Worm (Caenorhabditis elegans) whole organism, L3 larva: ENCODE data around the gene srh-32.
A peak's percentile ranks its signal among the peaks of the same experiment; 100 is the strongest.

Source experiments
- R02D3.7 ChIP-seq: fragments of 150-350 bp; optimal IDR thresholded peaks from 2 replicates; lab custom pipeline; 2014; ENCODE audit warnings: missing biosample characterization, missing genetic modification characterization
- ZK546.5 ChIP-seq: sonication (generic microtip); optimal IDR thresholded peaks from 2 replicates; lab custom pipeline; 2017; ENCODE audit warnings: missing biosample characterization, missing genetic modification characterization
- aly-2 ChIP-seq: fragments of 150-350 bp; optimal IDR thresholded peaks from 2 replicates; lab custom pipeline; 2014; ENCODE audit warnings: missing biosample characterization, missing genetic modification characterization
- ama-1 ChIP-seq: fragments of 150-350 bp; optimal IDR thresholded peaks from 2 replicates; lab custom pipeline; 2018
- ceh-28 ChIP-seq: fragments of 150-350 bp; optimal IDR thresholded peaks from 2 replicates; lab custom pipeline; 2014; ENCODE audit warnings: missing biosample characterization, missing genetic modification reagents, missing genetic modification characterization
- ceh-9 ChIP-seq: sonication (generic microtip); optimal IDR thresholded peaks from 2 replicates; lab custom pipeline; 2018; ENCODE audit warnings: missing biosample characterization, missing genetic modification characterization
- daf-12 ChIP-seq: fragments of 150-350 bp; optimal IDR thresholded peaks from 2 replicates; lab custom pipeline; 2014; ENCODE audit warnings: missing biosample characterization, missing genetic modification reagents, missing genetic modification characterization
- egl-27 ChIP-seq: sonication (generic microtip); optimal IDR thresholded peaks from 4 replicates; lab custom pipeline; 2017; ENCODE audit warnings: missing biosample characterization, missing genetic modification reagents, missing genetic modification characterization
- egl-5 ChIP-seq: fragments of 150-350 bp; optimal IDR thresholded peaks from 2 replicates; lab custom pipeline; 2017; ENCODE audit warnings: missing biosample characterization, missing genetic modification reagents, missing genetic modification characterization, inconsistent platforms
- elt-1 ChIP-seq: fragments of 150-350 bp; optimal IDR thresholded peaks from 2 replicates; lab custom pipeline; 2014; ENCODE audit warnings: missing biosample characterization, missing genetic modification characterization
- elt-2 ChIP-seq: sonication (generic microtip); optimal IDR thresholded peaks from 2 replicates; lab custom pipeline; 2016; ENCODE audit warnings: missing genetic modification reagents, mild to moderate bottlenecking, missing genetic modification characterization, missing compliant biosample characterization
- elt-3 ChIP-seq, 3 experiments: fragments of 150-350 bp in 1 of 3; sonication (generic microtip) in 2 of 3; optimal IDR thresholded peaks; 2 replicates in 2 of 3; 4 replicates in 1 of 3; lab custom pipeline; 2014 to 2017; ENCODE audit warnings: missing biosample characterization in 3 of 3, missing genetic modification characterization in 3 of 3
- fkh-10 ChIP-seq: sonication (generic microtip); optimal IDR thresholded peaks from 2 replicates; lab custom pipeline; 2017; ENCODE audit warnings: missing biosample characterization, missing genetic modification reagents, missing genetic modification characterization
- fkh-2 ChIP-seq: fragments of 150-350 bp; optimal IDR thresholded peaks from 2 replicates; lab custom pipeline; 2014; ENCODE audit warnings: missing biosample characterization, missing genetic modification reagents, missing genetic modification characterization
- hmg-11 ChIP-seq: sonication (generic microtip); optimal IDR thresholded peaks from 2 replicates; lab custom pipeline; 2016; ENCODE audit warnings: missing genetic modification characterization, missing compliant biosample characterization
- jun-1 ChIP-seq: fragments of 150-350 bp; optimal IDR thresholded peaks from 2 replicates; lab custom pipeline; 2014; ENCODE audit warnings: missing biosample characterization, missing genetic modification reagents, missing genetic modification characterization
- lin-15B ChIP-seq: fragments of 150-350 bp; optimal IDR thresholded peaks from 2 replicates; lab custom pipeline; 2014; ENCODE audit warnings: missing biosample characterization, missing genetic modification characterization
- lin-39 ChIP-seq: fragments of 150-350 bp; optimal IDR thresholded peaks from 2 replicates; lab custom pipeline; 2018; ENCODE audit warnings: missing biosample characterization, missing genetic modification reagents, missing genetic modification characterization
- lsy-12 ChIP-seq: sonication (generic microtip); optimal IDR thresholded peaks from 2 replicates; lab custom pipeline; 2016; ENCODE audit warnings: mild to moderate bottlenecking, missing genetic modification characterization, missing compliant biosample characterization
- mdl-1 ChIP-seq: fragments of 150-350 bp; optimal IDR thresholded peaks from 2 replicates; lab custom pipeline; 2014; ENCODE audit warnings: missing biosample characterization, missing genetic modification characterization
- mml-1 ChIP-seq: fragments of 150-350 bp; sonication (generic microtip); optimal IDR thresholded peaks from 3 replicates; lab custom pipeline; 2014; ENCODE audit warnings: missing biosample characterization, missing genetic modification characterization
- nhr-12 ChIP-seq: fragments of 150-350 bp; optimal IDR thresholded peaks from 2 replicates; lab custom pipeline; 2014; ENCODE audit warnings: missing biosample characterization, missing genetic modification characterization
- nhr-237 ChIP-seq: fragments of 150-350 bp; optimal IDR thresholded peaks from 2 replicates; lab custom pipeline; 2014; ENCODE audit warnings: missing biosample characterization, missing genetic modification characterization
- nhr-67 ChIP-seq: fragments of 150-350 bp; optimal IDR thresholded peaks from 2 replicates; lab custom pipeline; 2014; ENCODE audit warnings: missing biosample characterization, missing genetic modification characterization
- nhr-76 ChIP-seq: fragments of 150-350 bp; sonication (generic microtip); optimal IDR thresholded peaks from 5 replicates; lab custom pipeline; 2014; ENCODE audit warnings: missing biosample characterization, missing genetic modification characterization
- nhr-77 ChIP-seq: fragments of 150-350 bp; optimal IDR thresholded peaks from 2 replicates; lab custom pipeline; 2014; ENCODE audit warnings: missing biosample characterization, missing genetic modification characterization
- pha-4 ChIP-seq: fragments of 150-350 bp; optimal IDR thresholded peaks from 2 replicates; lab custom pipeline; 2014; ENCODE audit warnings: missing biosample characterization, missing genetic modification reagents, missing genetic modification characterization
- pqm-1 ChIP-seq: fragments of 150-350 bp; optimal IDR thresholded peaks from 2 replicates; lab custom pipeline; 2017; ENCODE audit warnings: missing biosample characterization, missing genetic modification characterization, inconsistent platforms
- sea-2 ChIP-seq: fragments of 150-350 bp; sonication (generic microtip); optimal IDR thresholded peaks from 4 replicates; lab custom pipeline; 2014; ENCODE audit warnings: missing biosample characterization, missing genetic modification reagents, missing genetic modification characterization
- skn-1 ChIP-seq: fragments of 150-350 bp; optimal IDR thresholded peaks from 2 replicates; lab custom pipeline; 2014; ENCODE audit warnings: missing biosample characterization, missing genetic modification characterization
- snpc-4 ChIP-seq: fragments of 150-350 bp; optimal IDR thresholded peaks from 2 replicates; lab custom pipeline; 2014; ENCODE audit warnings: missing biosample characterization, missing genetic modification characterization
- tbx-2 ChIP-seq: sonication (generic microtip); optimal IDR thresholded peaks from 2 replicates; lab custom pipeline; 2016; ENCODE audit warnings: mild to moderate bottlenecking, missing genetic modification characterization, missing compliant biosample characterization
- zag-1 ChIP-seq: fragments of 150-350 bp; optimal IDR thresholded peaks from 2 replicates; lab custom pipeline; 2014; ENCODE audit warnings: missing biosample characterization, missing genetic modification characterization
- ztf-11 ChIP-seq: fragments of 150-350 bp; optimal IDR thresholded peaks from 2 replicates; lab custom pipeline; 2014; ENCODE audit warnings: missing biosample characterization, missing genetic modification characterization

srh-32 gene

DNA sequence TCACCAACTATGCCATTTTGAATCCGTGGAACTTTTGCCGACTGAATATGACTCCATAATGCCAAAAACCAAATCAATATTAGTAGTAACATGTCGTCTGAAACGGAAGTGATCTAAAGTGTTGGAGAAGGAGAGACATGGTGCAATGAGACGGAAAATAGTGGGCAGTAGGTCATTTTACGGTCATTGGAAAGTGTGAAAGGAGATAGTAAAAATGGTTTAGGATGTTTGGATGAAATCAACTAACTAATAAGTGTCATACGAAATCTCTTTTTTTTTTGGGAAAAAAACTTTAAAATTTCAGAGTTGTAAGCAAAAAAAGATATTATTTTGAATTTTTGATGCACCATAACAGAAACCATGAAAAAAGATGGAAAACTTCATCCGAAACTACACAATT lies 38.8 kb downstream of the srh-32 start, which contains the start of gene cutl-4:
Gene cutl-4 (minus strand): TSS at position 101 of the 400 bp plus-strand sequence.
- TF ChIP-seq lin-15B, result no peak

DNA sequence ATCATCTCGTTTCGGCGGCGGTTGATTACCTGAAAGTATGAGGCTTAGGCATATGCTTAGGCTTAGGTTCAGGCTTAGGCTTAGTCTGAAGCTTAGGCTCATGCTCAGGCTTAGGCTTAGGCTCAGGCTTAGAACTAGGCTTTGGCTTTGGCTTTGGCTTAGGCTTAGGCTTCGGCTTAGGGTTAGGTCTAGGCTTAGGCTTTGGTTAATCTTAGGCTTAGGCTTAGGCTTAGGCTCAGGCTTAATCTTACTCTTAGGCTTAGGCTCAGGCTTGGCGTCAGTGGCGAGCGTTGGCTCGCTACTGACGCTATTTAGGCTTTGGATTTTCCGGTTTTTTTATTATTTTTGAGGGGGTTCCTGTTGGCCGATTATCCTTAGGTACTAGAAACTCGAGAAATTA lies 42.8 kb downstream of the srh-32 start:
- TF ChIP-seq hmg-11 (tag; lab: Kevin White, UChicago), result no peak
- no peak for TF ChIP-seq fkh-2 (tag; lab: Kevin White, UChicago)
- no peak for TF ChIP-seq zag-1 (tag; lab: Kevin White, UChicago)
- no peak for TF ChIP-seq lin-39 (tag; lab: Kevin White, UChicago)
- TF ChIP-seq pqm-1 (tag; lab: Kevin White, UChicago), result no peak
- TF ChIP-seq, all 47 proteins: peak for 0

DNA sequence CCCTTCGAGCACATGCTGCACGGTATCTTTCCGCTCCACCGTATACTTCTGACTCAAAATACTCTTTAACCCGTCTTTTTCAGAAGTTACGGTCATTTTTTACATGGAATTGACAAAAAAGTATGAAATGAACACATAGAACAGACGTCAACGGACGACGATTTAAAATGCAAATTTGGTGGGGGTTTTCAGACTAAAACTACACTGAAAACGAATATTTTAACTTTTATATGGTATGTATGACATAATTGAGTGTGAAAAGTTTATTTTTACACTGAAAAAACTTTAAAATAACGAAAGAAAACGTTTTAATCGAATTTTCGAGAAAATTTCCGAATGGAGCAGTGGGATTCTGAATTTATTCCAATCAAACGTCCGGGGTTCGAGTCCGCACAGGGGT lies 45.9 kb downstream of the srh-32 start, which contains the start of gene twk-36:
Gene twk-36 (minus strand): TSS at position 101 of the 400 bp plus-strand sequence.
- TF ChIP-seq pqm-1 (tag; lab: Kevin White, UChicago) (no peak), ceh-9 (tag; lab: Kevin White, UChicago) (no peak), egl-27 (tag; lab: Kevin White, UChicago) (no peak), lsy-12 (no peak), fkh-2 (tag; lab: Kevin White, UChicago) (no peak), sea-2 (GFP tag; lab: Kevin White, UChicago) (no peak), R02D3.7 (tag; lab: Kevin White, UChicago) (no peak), elt-1 (no peak), lin-39 (tag; lab: Kevin White, UChicago) (no peak), nhr-76 (tag; lab: Kevin White, UChicago) (no peak), nhr-77 (tag; lab: Kevin White, UChicago) (no peak), mml-1 (tag; lab: Kevin White, UChicago) (no peak), nhr-12 (tag; lab: Kevin White, UChicago) (no peak), jun-1 (tag; lab: Kevin White, UChicago) (no peak), ceh-28 (tag; lab: Kevin White, UChicago) (no peak), mdl-1 (tag; lab: Kevin White, UChicago) (no peak), egl-5 (tag; lab: Kevin White, UChicago) (no peak), elt-2 (tag; lab: Kevin White, UChicago) (no peak), daf-12 (tag; lab: Kevin White, UChicago) (no peak), nhr-67 (tag; lab: Kevin White, UChicago) (no peak)

- TF ChIP-seq nhr-237 (tag; lab: Kevin White, UChicago) (no peak), fkh-10 (GFP tag; lab: Kevin White, UChicago) (peak; percentile 79)
Measured at ce11 chrV:17749181-17749580, 48.2 kb downstream of the srh-32 start, which contains the start of gene R12G8.1. TSS of gene R12G8.1 (minus strand) at chrV:17749243.

DNA sequence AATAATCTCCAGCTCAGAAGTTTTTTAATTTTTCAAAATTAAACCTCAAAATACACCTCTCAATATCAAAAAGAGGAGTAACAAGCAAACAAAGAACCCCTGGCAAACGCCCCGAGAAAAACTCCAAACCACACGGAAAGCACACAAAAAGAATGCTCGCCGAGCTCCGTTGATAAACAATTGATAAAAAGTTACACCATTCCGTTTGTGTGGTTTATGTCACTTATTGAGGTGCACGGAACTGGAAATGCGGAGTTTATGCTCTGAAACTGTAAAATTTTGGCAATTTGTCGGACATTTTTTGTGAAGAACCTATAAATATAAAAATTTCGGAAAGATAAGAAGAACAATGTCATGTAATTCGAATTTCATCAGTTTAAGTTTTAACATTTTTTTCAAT lies 51.3 kb downstream of the srh-32 start:
- TF ChIP-seq ztf-11, result no peak
- TF ChIP-seq tbx-2, result no peak
- TF ChIP-seq elt-1, result no peak
- TF ChIP-seq pha-4 (tag; lab: Kevin White, UChicago), result peak; percentile 46
- TF ChIP-seq pqm-1 (tag; lab: Kevin White, UChicago), result peak; percentile 67
- no peak for TF ChIP-seq daf-12 (tag; lab: Kevin White, UChicago)
- TF ChIP-seq elt-3 (tag; optimal IDR thresholded peaks at IDR 0.05; lab: Kevin White, UChicago), result no peak
- TF ChIP-seq snpc-4 (tag; lab: Kevin White, UChicago), result no peak
- TF ChIP-seq ama-1 (lab: Kevin White, UChicago), result no peak
- no peak for TF ChIP-seq lin-39 (tag; lab: Kevin White, UChicago)
- no peak for TF ChIP-seq skn-1 (tag; lab: Kevin White, UChicago)
- no peak for TF ChIP-seq fkh-2 (tag; lab: Kevin White, UChicago)
- TF ChIP-seq aly-2 (tag; lab: Kevin White, UChicago), result no peak
- peak; percentile 90 for TF ChIP-seq elt-2 (tag; lab: Kevin White, UChicago)
- no peak for TF ChIP-seq ZK546.5 (tag; lab: Kevin White, UChicago)
- no peak for TF ChIP-seq nhr-237 (tag; lab: Kevin White, UChicago)
